Worm (Caenorhabditis elegans): ENCODE data around the gene sdz-8.

DNA sequence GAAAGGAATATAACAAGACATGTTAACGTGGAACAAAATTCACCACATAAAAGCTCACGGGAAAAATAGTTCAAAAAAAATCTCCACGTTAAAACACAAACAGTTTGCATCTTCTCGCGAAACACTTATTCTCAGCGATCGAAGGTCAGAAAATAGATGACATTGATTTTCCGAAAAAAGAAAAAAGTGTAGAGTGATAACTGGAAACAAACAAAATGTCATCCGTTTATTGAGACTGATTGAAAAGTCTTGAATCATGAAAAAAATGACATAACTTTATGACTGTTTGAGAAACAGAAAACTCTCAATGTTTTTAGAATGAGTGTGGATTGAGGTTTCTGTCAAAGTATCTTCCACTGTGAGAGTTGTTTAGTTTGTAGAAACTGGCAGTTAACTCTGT, 1.8 kb upstream of the sdz-8 start, which contains the start of gene C55A6.4:
- TF ChIP-seq fos-1 (tag; optimal IDR thresholded peaks at IDR 0.05) (no peak), sma-3 (GFP tag; optimal IDR thresholded peaks at IDR 0.05) (no peak), unc-62 (GFP tag; optimal IDR thresholded peaks at IDR 0.05) (no peak), lin-39 (tag; optimal IDR thresholded peaks at IDR 0.05) (no peak), aly-2 (tag; optimal IDR thresholded peaks at IDR 0.05) (no peak), Y55F3AM.14 (GFP tag; optimal IDR thresholded peaks at IDR 0.05) (no peak), ztf-11 (tag; optimal IDR thresholded peaks at IDR 0.05) (no peak), elt-1 (tag; optimal IDR thresholded peaks at IDR 0.05) (no peak), nhr-129 (tag; optimal IDR thresholded peaks at IDR 0.05) (no peak), F13H6.1 (tag; optimal IDR thresholded peaks at IDR 0.05) (no peak), ama-1 (optimal IDR thresholded peaks at IDR 0.05) (no peak), mdl-1 (tag; optimal IDR thresholded peaks at IDR 0.05) (no peak), nhr-25 (tag; optimal IDR thresholded peaks at IDR 0.05) (no peak), nhr-10 (tag; optimal IDR thresholded peaks at IDR 0.05) (no peak)

Measured in whole organism, L2 larva.